Worm (Caenorhabditis elegans) whole organism, young adult: ENCODE results near the gene C09E9.1.

Experiments used
- D2030.7 ChIP-seq: fragments of 200-800 bp; sonication (Bioruptor generic); IDR thresholded peaks from 2 replicates; pipeline ENCODE4 v1.3.6; 2022; ENCODE audit warnings: missing genetic modification reagents, missing genetic modification characterization, missing compliant biosample characterization
- T07F8.4 ChIP-seq: sonication (generic microtip); optimal IDR thresholded peaks from 2 replicates; lab custom pipeline; 2016; ENCODE audit warnings: mild to moderate bottlenecking, missing genetic modification characterization, moderate library complexity, missing compliant biosample characterization
- Y53G8AR.9 ChIP-seq: fragments of 200-800 bp; sonication (Bioruptor generic); conservative IDR thresholded peaks from 2 replicates; pipeline ENCODE4 v1.3.6; 2022; ENCODE audit warnings: missing genetic modification reagents, missing genetic modification characterization, missing compliant biosample characterization
- attf-6 ChIP-seq: fragments of 200-800 bp; sonication (Bioruptor generic); IDR thresholded peaks from 2 replicates; pipeline ENCODE4 v1.3.6; 2022; ENCODE audit warnings: missing genetic modification reagents, missing genetic modification characterization, missing compliant biosample characterization
- ceh-100 ChIP-seq: fragments of 200-800 bp; sonication (Bioruptor generic); IDR thresholded peaks from 2 replicates; pipeline ENCODE4 v1.3.6; 2022; ENCODE audit warnings: missing genetic modification reagents, missing genetic modification characterization, missing compliant biosample characterization
- madf-10 ChIP-seq: sonication (generic microtip); optimal IDR thresholded peaks from 2 replicates; lab custom pipeline; 2016; ENCODE audit warnings: mild to moderate bottlenecking, missing genetic modification characterization, missing compliant biosample characterization
- nhr-90 ChIP-seq: sonication (generic microtip); optimal IDR thresholded peaks from 2 replicates; lab custom pipeline; 2016; ENCODE audit warnings: missing genotype, mild to moderate bottlenecking, missing genetic modification characterization, missing compliant biosample characterization
- pha-4 ChIP-seq: fragments of 150-350 bp; sonication (generic microtip); optimal IDR thresholded peaks from 2 replicates; lab custom pipeline; 2014; ENCODE audit warnings: missing biosample characterization, missing genetic modification reagents, missing genetic modification characterization
- repo-1 ChIP-seq: sonication (generic microtip); optimal IDR thresholded peaks from 2 replicates; lab custom pipeline; 2017; ENCODE audit warnings: mild to moderate bottlenecking, missing genetic modification characterization, missing compliant biosample characterization
- sea-2 ChIP-seq: fragments of 200-800 bp; sonication (Bioruptor generic); IDR thresholded peaks from 2 replicates; pipeline ENCODE4 v1.3.6; 2022; ENCODE audit warnings: missing genetic modification characterization, missing compliant biosample characterization
- snpc-1.1 ChIP-seq: sonication (generic microtip); optimal IDR thresholded peaks from 2 replicates; lab custom pipeline; 2017; ENCODE audit warnings: missing genetic modification characterization, mild to moderate bottlenecking, missing compliant biosample characterization, antibody characterized with exemption, moderate library complexity, missing genotype, missing genetic modification reagents; ENCODE audit not compliant: insufficient read depth
- snpc-4 ChIP-seq, 5 experiments: fragments of 150-350 bp in 1 of 5; sonication (generic microtip) in 4 of 5; optimal IDR thresholded peaks; 2 replicates each; lab custom pipeline; 2014 to 2018; ENCODE audit warnings: missing genetic modification characterization in 5 of 5, missing biosample characterization in 3 of 5, antibody characterized with exemption in 2 of 5, mild to moderate bottlenecking in 2 of 5, missing compliant biosample characterization in 2 of 5, missing genotype in 2 of 5, moderate library complexity in 2 of 5, missing genetic modification reagents in 1 of 5
- unc-62 ChIP-seq: fragments of 150-350 bp; optimal IDR thresholded peaks from 2 replicates; lab custom pipeline; 2014; ENCODE audit warnings: missing biosample characterization, missing genetic modification reagents, missing genetic modification characterization
- ztf-28 ChIP-seq: fragments of 200-800 bp; sonication (Bioruptor generic); IDR thresholded peaks from 2 replicates; pipeline ENCODE4 v1.3.6; 2022; ENCODE audit warnings: missing genetic modification reagents, missing genetic modification characterization, missing compliant biosample characterization

DNA sequence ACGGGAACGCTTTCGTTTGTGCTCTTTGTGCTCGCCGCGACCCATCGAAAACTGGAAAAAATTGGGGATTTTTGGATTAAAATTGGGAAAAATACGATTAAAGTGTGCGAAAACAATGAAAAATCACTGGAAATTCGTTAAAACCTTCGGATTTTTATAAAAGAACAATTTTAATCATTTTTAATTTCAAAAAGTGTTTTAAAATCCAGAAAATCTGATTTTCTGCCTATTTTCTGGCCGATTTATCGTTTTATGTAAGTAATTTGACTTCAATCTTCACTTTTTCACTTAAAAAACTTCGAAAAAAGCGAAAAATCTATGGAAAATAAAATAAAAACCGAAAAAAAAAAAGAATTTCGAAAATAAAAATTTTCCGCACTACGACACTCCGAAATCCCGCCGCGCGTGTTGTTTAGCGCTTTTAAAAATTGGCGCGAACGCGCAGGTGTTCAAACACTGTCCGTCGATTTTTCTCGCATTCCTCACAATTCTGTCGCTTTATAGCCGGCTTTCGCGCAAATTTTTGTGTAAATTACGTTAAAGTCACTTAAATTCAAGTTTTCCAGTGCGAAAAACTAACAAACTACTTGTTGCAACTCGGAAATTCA lies 35.0 kb downstream of the C09E9.1 start, which contains the start of the genes ddx-46 and F53H1.4:
- TF ChIP-seq ceh-100 (GFP tag; lab: Robert Waterston, UW), result no peak
- no peak for TF ChIP-seq sea-2 (GFP tag; lab: Robert Waterston, UW)
- no peak for TF ChIP-seq snpc-4 (GFP tag; optimal IDR thresholded peaks at IDR 0.05; lab: Kevin White, UChicago)
- no peak for TF ChIP-seq snpc-4 (tag; optimal IDR thresholded peaks at IDR 0.05; lab: Kevin White, UChicago)
- TF ChIP-seq repo-1 (tag; lab: Kevin White, UChicago), result no peak
- no peak for TF ChIP-seq unc-62 (GFP tag; lab: Kevin White, UChicago)
- no peak for TF ChIP-seq ztf-28
- no peak for TF ChIP-seq attf-6 (GFP tag; lab: Robert Waterston, UW)
- no peak for TF ChIP-seq pha-4 (tag; lab: Kevin White, UChicago)
- no peak for TF ChIP-seq Y53G8AR.9 (GFP tag; lab: Robert Waterston, UW)
- no peak for TF ChIP-seq snpc-1.1 (tag; lab: Kevin White, UChicago)
- TF ChIP-seq T07F8.4 (tag; lab: Kevin White, UChicago), result no peak
- no peak for TF ChIP-seq D2030.7
- no peak for TF ChIP-seq madf-10 (tag; lab: Kevin White, UChicago)
- no peak for TF ChIP-seq nhr-90 (tag; lab: Kevin White, UChicago)
